Worm (Caenorhabditis elegans): ENCODE data around the gene tsen-2.
A peak's percentile ranks its signal among the peaks of the same experiment; 100 is the strongest.

Gene tsen-2

ce11 chrIII:11936668-11937276 lies 38.7 kb upstream of the tsen-2 start (continued):
- no peak for TF ChIP-seq alr-1 (tag; optimal IDR thresholded peaks at IDR 0.05; ENCODE audit: borderline replicate concordance)
- peak; percentile 25 for TF ChIP-seq tbx-2 (tag; optimal IDR thresholded peaks at IDR 0.05)
- no peak for TF ChIP-seq skn-1 (tag; optimal IDR thresholded peaks at IDR 0.05)
- no peak for TF ChIP-seq nhr-28 (tag; optimal IDR thresholded peaks at IDR 0.05)
- TF ChIP-seq swsn-7 (tag; optimal IDR thresholded peaks at IDR 0.05): no peak
- peak; percentile 30 for TF ChIP-seq nhr-71 (tag; optimal IDR thresholded peaks at IDR 0.05)
- TF ChIP-seq xbp-1 (tag; optimal IDR thresholded peaks at IDR 0.05): peak; percentile 2
- TF ChIP-seq ztf-4 (tag; optimal IDR thresholded peaks at IDR 0.05): no peak
- TF ChIP-seq unc-62 (GFP tag; optimal IDR thresholded peaks at IDR 0.05): no peak
- TF ChIP-seq C16A3.4 (tag; optimal IDR thresholded peaks at IDR 0.05): no peak
- TF ChIP-seq mep-1 (tag; optimal IDR thresholded peaks at IDR 0.05): no peak
- no peak for TF ChIP-seq dpl-1 (GFP tag; optimal IDR thresholded peaks at IDR 0.05)
- no peak for TF ChIP-seq nhr-90 (tag; optimal IDR thresholded peaks at IDR 0.05; ENCODE audit: poor library complexity)
- TF ChIP-seq pax-3 (tag; optimal IDR thresholded peaks at IDR 0.05): no peak
- peak; percentile 34 for TF ChIP-seq lin-14 (GFP tag; optimal IDR thresholded peaks at IDR 0.05)
- TF ChIP-seq nhr-47 (tag; optimal IDR thresholded peaks at IDR 0.05): peak; percentile 29
- TF ChIP-seq ceh-82 (tag; optimal IDR thresholded peaks at IDR 0.05): no peak
- TF ChIP-seq lin-39 (tag; optimal IDR thresholded peaks at IDR 0.05): no peak
- TF ChIP-seq lin-35 (GFP tag; optimal IDR thresholded peaks at IDR 0.05): no peak

DNA sequence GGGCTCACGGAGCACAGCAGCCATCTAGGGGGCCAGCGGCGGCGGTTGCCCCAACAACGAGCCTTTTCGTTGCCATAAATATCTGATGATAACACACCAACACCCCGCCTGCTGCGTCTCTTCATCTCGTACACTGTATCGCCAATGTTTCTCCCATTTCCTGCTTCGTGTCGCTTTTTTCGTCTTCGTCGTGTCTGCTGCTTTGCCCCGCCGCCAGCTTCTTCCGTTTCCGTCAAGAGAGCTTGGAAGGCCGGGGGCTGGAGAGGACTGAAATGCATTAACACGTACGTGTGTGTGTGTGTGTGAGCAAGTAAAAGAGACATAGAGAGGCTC lies 37.8 kb upstream of the tsen-2 start:
- TF ChIP-seq lsy-2 (tag; optimal IDR thresholded peaks at IDR 0.05): peak in 1 of 2 experiments; percentile 41
- no peak for TF ChIP-seq alr-1 (tag; optimal IDR thresholded peaks at IDR 0.05; ENCODE audit: borderline replicate concordance)
- TF ChIP-seq tlp-1 (tag; optimal IDR thresholded peaks at IDR 0.05): no peak
- TF ChIP-seq unc-86 (tag; optimal IDR thresholded peaks at IDR 0.05): peak; percentile 18
- no peak for TF ChIP-seq nhr-12 (tag; optimal IDR thresholded peaks at IDR 0.05)
- TF ChIP-seq swsn-7 (tag; optimal IDR thresholded peaks at IDR 0.05): peak; percentile 45
- TF ChIP-seq nhr-85 (tag): no peak
- no peak for TF ChIP-seq vab-15 (tag; optimal IDR thresholded peaks at IDR 0.05)
- TF ChIP-seq hlh-4 (tag; optimal IDR thresholded peaks at IDR 0.05): no peak
- no peak for TF ChIP-seq sptf-1 (tag; optimal IDR thresholded peaks at IDR 0.05)
- no peak for TF ChIP-seq dpl-1 (GFP tag; optimal IDR thresholded peaks at IDR 0.05)
- TF ChIP-seq hpl-2 (GFP tag; optimal IDR thresholded peaks at IDR 0.05): no peak
- TF ChIP-seq snpc-4 (tag; optimal IDR thresholded peaks at IDR 0.05): peak; percentile 14
- peak; percentile 11 for TF ChIP-seq isw-1 (GFP tag; IDR thresholded peaks at IDR 0.05)
- peak; percentile 17 for TF ChIP-seq fos-1 (tag; optimal IDR thresholded peaks at IDR 0.05)
- no peak for TF ChIP-seq lir-3 (tag; optimal IDR thresholded peaks at IDR 0.05; ENCODE audit: poor library complexity)
- TF ChIP-seq nhr-19 (GFP tag; conservative IDR thresholded peaks at IDR 0.05): no peak
- TF ChIP-seq efl-1 (optimal IDR thresholded peaks at IDR 0.05): no peak
- peak in 1 of 2 experiments; percentile 92 for TF ChIP-seq efl-1 (GFP tag; optimal IDR thresholded peaks at IDR 0.05 in 1 of 2)
- TF ChIP-seq ceh-8 (GFP tag; optimal IDR thresholded peaks at IDR 0.05): no peak
- TF ChIP-seq C04F5.9 (tag; optimal IDR thresholded peaks at IDR 0.05): no peak
- peak; percentile 60 for TF ChIP-seq nhr-71 (tag; optimal IDR thresholded peaks at IDR 0.05)
- TF ChIP-seq hlh-17 (GFP tag; optimal IDR thresholded peaks at IDR 0.05; ENCODE audit: borderline replicate concordance): no peak
- TF ChIP-seq ceh-82 (tag; optimal IDR thresholded peaks at IDR 0.05): peak in 2 of 3 experiments; percentile 13 to 52
- TF ChIP-seq efl-3 (GFP tag; optimal IDR thresholded peaks at IDR 0.05): no peak
- no peak for TF ChIP-seq nhr-90 (tag; optimal IDR thresholded peaks at IDR 0.05; ENCODE audit: poor library complexity)
- TF ChIP-seq egl-27 (tag; optimal IDR thresholded peaks at IDR 0.05): no peak
- no peak for TF ChIP-seq lin-39 (tag; optimal IDR thresholded peaks at IDR 0.05)
- no peak for TF ChIP-seq lin-15B (tag; optimal IDR thresholded peaks at IDR 0.05)
- no peak for TF ChIP-seq ceh-88 (GFP tag; IDR thresholded peaks at IDR 0.05)
- TF ChIP-seq unc-62 (GFP tag; optimal IDR thresholded peaks at IDR 0.05): no peak
- TF ChIP-seq mab-9 (GFP tag; IDR thresholded peaks at IDR 0.05): no peak
- TF ChIP-seq irx-1 (tag; optimal IDR thresholded peaks at IDR 0.05): no peak
- no peak for TF ChIP-seq ama-1 (optimal IDR thresholded peaks at IDR 0.05)
- TF ChIP-seq aha-1 (tag; optimal IDR thresholded peaks at IDR 0.05): no peak
- no peak for TF ChIP-seq nhr-77 (tag; optimal IDR thresholded peaks at IDR 0.05)
- peak; percentile 20 for TF ChIP-seq fkh-10 (GFP tag; optimal IDR thresholded peaks at IDR 0.05)
- peak; percentile 13 for TF ChIP-seq snu-23 (GFP tag; optimal IDR thresholded peaks at IDR 0.05)
- TF ChIP-seq skn-1 (tag; optimal IDR thresholded peaks at IDR 0.05): no peak
- TF ChIP-seq F16B12.6 (tag; optimal IDR thresholded peaks at IDR 0.05): no peak
- TF ChIP-seq mef-2 (tag; optimal IDR thresholded peaks at IDR 0.05): peak; percentile 1

All from whole organism, L1 larva.